Worm (Caenorhabditis elegans) whole organism, L2 larva: ENCODE measurements around the gene str-68.
"Not testable (repeated sequence)": the region's sequence is repeated elsewhere in the genome, so short reads cannot be mapped to it uniquely, and the experiment has no call there.

Experiments
- ZK546.5 ChIP-seq: sonication (generic microtip); optimal IDR thresholded peaks from 2 replicates; lab custom pipeline; 2017; ENCODE audit warnings: missing biosample characterization, missing genetic modification characterization
- aly-2 ChIP-seq: fragments of 150-350 bp; optimal IDR thresholded peaks from 2 replicates; lab custom pipeline; 2014; ENCODE audit warnings: missing biosample characterization, missing genetic modification characterization
- blmp-1 ChIP-seq: sonication (generic microtip); optimal IDR thresholded peaks from 2 replicates; lab custom pipeline; 2017; ENCODE audit warnings: missing genetic modification characterization, mild to moderate bottlenecking, missing compliant biosample characterization, antibody characterized with exemption, moderate library complexity; ENCODE audit not compliant: insufficient read depth
- fos-1 ChIP-seq: fragments of 150-350 bp; optimal IDR thresholded peaks from 2 replicates; lab custom pipeline; 2014; ENCODE audit warnings: missing biosample characterization, missing genetic modification characterization
- lin-13 ChIP-seq: fragments of 150-350 bp; optimal IDR thresholded peaks from 2 replicates; lab custom pipeline; 2014; ENCODE audit warnings: missing biosample characterization, missing genetic modification reagents, missing genetic modification characterization
- lsy-2 ChIP-seq, 2 experiments: fragments of 150-350 bp in 1 of 2; sonication (generic microtip) in 1 of 2; optimal IDR thresholded peaks; 2 replicates each; lab custom pipeline; 2014 to 2017; ENCODE audit warnings: missing biosample characterization in 2 of 2, missing genetic modification characterization in 2 of 2
- nhr-11 ChIP-seq: fragments of 150-350 bp; optimal IDR thresholded peaks from 2 replicates; lab custom pipeline; 2014; ENCODE audit warnings: missing biosample characterization, missing genetic modification characterization
- nhr-6 ChIP-seq: fragments of 150-350 bp; optimal IDR thresholded peaks from 2 replicates; lab custom pipeline; 2014; ENCODE audit warnings: missing biosample characterization, missing genetic modification characterization
- sma-3 ChIP-seq: sonication (generic microtip); optimal IDR thresholded peaks from 2 replicates; lab custom pipeline; 2016; ENCODE audit warnings: missing genetic modification reagents, missing genetic modification characterization, missing compliant biosample characterization
- snpc-4 ChIP-seq: fragments of 150-350 bp; optimal IDR thresholded peaks from 2 replicates; lab custom pipeline; 2014; ENCODE audit warnings: missing biosample characterization, missing genetic modification characterization
- unc-39 ChIP-seq: fragments of 150-350 bp; optimal IDR thresholded peaks from 2 replicates; lab custom pipeline; 2014; ENCODE audit warnings: missing biosample characterization, missing genetic modification characterization
- zag-1 ChIP-seq: fragments of 150-350 bp; optimal IDR thresholded peaks from 2 replicates; lab custom pipeline; 2014; ENCODE audit warnings: missing biosample characterization, missing genetic modification characterization

DNA sequence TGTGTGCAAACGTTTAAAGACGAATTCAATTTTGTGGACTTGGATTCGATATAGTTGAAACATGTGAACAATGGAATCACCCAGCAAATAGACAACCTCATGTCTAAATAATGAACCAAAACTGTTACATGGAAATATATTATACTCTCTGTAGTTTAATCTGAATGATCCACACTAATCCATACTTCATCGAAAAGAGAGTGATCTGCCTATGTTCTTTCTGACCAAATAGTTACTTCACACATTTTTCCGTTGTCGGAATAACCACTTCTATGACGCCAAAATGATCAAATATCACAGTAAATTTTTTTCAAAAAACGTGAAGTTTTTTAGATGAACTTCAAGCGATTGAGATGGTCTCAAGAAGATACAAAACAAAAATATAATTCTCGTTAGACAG is 5.3 kb downstream of the str-68 start, which contains the start of gene Y73C8C.4:
- TF ChIP-seq snpc-4 (tag; lab: Kevin White, UChicago); nhr-6 (tag; lab: Kevin White, UChicago); nhr-11 (tag; lab: Kevin White, UChicago); lin-13 (GFP tag; lab: Kevin White, UChicago); aly-2 (tag; lab: Kevin White, UChicago); lsy-2 (tag; optimal IDR thresholded peaks at IDR 0.05; lab: Kevin White, UChicago); unc-39 (tag; lab: Kevin White, UChicago); zag-1 (tag; lab: Kevin White, UChicago); sma-3 (GFP tag; lab: Kevin White, UChicago); ZK546.5 (tag; lab: Kevin White, UChicago); blmp-1 (tag; lab: Kevin White, UChicago); fos-1: not testable (repeated sequence)
